Fruit fly (Drosophila melanogaster) whole organism, embryonic: ENCODE measurements around the gene Rnf146.

Source experiments
- CG13894 ChIP-seq: fragments of 200-800 bp; sonication (Bioruptor generic); optimal IDR thresholded peaks from 3 replicates; lab custom pipeline; 2018; ENCODE audit warnings: missing biosample characterization, mild to moderate bottlenecking, missing genetic modification characterization, moderate library complexity
- CG2678 ChIP-seq: fragments of 200-800 bp; sonication (Bioruptor generic); optimal IDR thresholded peaks from 3 replicates; lab custom pipeline; 2019; ENCODE audit warnings: missing biosample characterization, mild to moderate bottlenecking, missing genetic modification characterization, moderate library complexity
- CG2712 ChIP-seq: fragments of 200-800 bp; optimal IDR thresholded peaks from 3 replicates; lab custom pipeline; 2019; ENCODE audit warnings: missing biosample characterization, mild to moderate bottlenecking, missing genetic modification characterization, moderate library complexity
- CG9215 ChIP-seq: fragments of 200-800 bp; sonication (Bioruptor generic); IDR thresholded peaks from 2 replicates; pipeline ENCODE4 v1.3.6; 2022; ENCODE audit warnings: missing biosample characterization, missing genetic modification characterization
- Dip3 ChIP-seq: fragments of 200-800 bp; sonication (Bioruptor generic); optimal IDR thresholded peaks from 3 replicates; lab custom pipeline; 2016; ENCODE audit warnings: missing biosample characterization, missing genetic modification characterization
- Max ChIP-seq: fragments of 200-800 bp; sonication (Bioruptor generic); optimal IDR thresholded peaks from 2 replicates; lab custom pipeline; 2016; ENCODE audit warnings: missing biosample characterization, mild to moderate bottlenecking, missing genetic modification characterization
- Taf1 ChIP-seq: fragments of 200-800 bp; sonication (Bioruptor generic); IDR thresholded peaks from 2 replicates; pipeline ENCODE4 v1.3.6; 2022; ENCODE audit warnings: missing biosample characterization, missing genetic modification characterization
- Trl ChIP-seq, 3 experiments: fragments of >200 bp in 2 of 3; fragments of 200-800 bp in 1 of 3; sonication (Bioruptor generic) in 1 of 3; optimal IDR thresholded peaks; 2 replicates in 1 of 3; 3 replicates in 2 of 3; lab custom pipeline; 2016 to 2017; ENCODE audit warnings: missing biosample characterization in 1 of 3, missing genetic modification characterization in 1 of 3
- unc-4 ChIP-seq: fragments of 200-800 bp; sonication (Bioruptor generic); IDR thresholded peaks from 2 replicates; pipeline ENCODE4 v1.3.6; 2022; ENCODE audit warnings: missing biosample characterization, missing genetic modification characterization; ENCODE audit not compliant: partially characterized antibody
- vnd ChIP-seq: fragments of 200-800 bp; sonication (Bioruptor generic); IDR thresholded peaks from 3 replicates; pipeline ENCODE4 v1.3.6; 2022; ENCODE audit warnings: missing biosample characterization, missing genetic modification characterization; ENCODE audit not compliant: partially characterized antibody

DNA sequence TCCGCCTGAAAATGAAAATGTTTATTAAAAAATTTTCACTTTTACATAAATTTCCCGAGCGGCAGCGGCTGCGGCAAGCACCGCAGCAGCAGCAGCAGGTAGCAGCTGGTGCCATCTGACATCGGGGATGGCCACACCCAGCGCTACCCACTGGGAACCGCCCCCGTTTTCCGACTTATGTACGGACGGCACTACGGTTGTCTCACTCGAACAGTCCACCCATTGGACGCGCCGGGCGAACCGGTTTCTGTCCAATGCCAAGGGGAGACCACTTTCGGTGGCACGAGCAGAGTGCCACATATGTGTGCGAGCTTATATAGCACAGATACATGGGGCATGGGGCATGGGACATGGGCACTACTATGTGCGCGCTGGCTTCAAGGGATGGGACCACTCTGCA is 40.3 kb upstream of the Rnf146 start:
- TF ChIP-seq Max (GFP tag; lab: Kevin White, UChicago), result no peak
- TF ChIP-seq Dip3 (GFP tag; lab: Kevin White, UChicago), result no peak
- TF ChIP-seq CG2712 (tag; lab: Kevin White, UChicago), result no peak
- no peak for TF ChIP-seq CG2678
- no peak for TF ChIP-seq unc-4
- no peak for TF ChIP-seq CG9215
- no peak for TF ChIP-seq Trl (optimal IDR thresholded peaks at IDR 0.05; lab: Kevin White, UChicago)
- TF ChIP-seq Trl (GFP tag; optimal IDR thresholded peaks at IDR 0.05; lab: Kevin White, UChicago), result no peak
- TF ChIP-seq vnd (GFP tag; lab: Robert Waterston, UW), result no peak
- no peak for TF ChIP-seq Taf1 (GFP tag; lab: Robert Waterston, UW)
- no peak for TF ChIP-seq CG13894 (tag; lab: Kevin White, UChicago)
